7 fruit fly cellular contexts compared by ENCODE assay signal in the genomic region with DNA sequence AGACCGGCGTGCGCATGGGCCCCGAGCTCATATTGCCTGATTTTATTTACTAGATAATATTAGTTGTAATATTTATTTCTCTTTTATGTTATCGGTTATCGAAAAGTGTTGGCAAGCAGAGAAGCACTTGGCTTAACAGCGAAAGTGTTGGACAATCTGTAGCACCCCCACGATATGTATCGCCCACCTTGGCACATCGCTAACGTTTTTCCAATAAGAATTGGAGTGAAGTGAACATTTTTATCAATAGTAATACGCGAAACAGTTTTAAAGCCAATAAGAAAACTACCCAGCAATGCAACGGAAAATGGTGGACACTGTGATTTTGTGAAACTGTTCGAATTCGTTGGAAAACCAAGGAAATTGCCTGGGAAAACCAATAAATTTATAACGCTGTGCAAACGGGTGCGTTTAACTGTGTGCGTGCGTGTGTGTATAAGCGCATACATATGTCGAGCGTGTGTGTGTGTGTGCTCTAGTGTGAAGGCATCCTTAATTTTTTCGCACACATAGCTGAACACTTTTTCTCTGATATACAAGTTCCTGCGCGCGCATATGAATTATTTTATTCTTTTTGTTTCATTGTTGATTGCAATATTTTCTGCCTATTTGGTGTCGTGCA.
TF ChIP-seq lines count a peak whose summit lies in the region.

A gene (minus strand): TSS at position 112 of the 622 bp plus-strand sequence.
A gene (plus strand): TSS at position 197 of the 622 bp plus-strand sequence.

- TF ChIP-seq CTCF in whole organism, embryonic (GFP tag; optimal IDR thresholded peaks at IDR 0.05; lab: Kevin White, UChicago): no peak

TF ChIP-seq in Kc167, 6 proteins besides CTCF, POLR2A, EP300 and RAD21:
- TF ChIP-seq insv (optimal IDR thresholded peaks at IDR 0.05; lab: Kevin White, UChicago): peak; percentile 69
- TF ChIP-seq psq (optimal IDR thresholded peaks at IDR 0.05; lab: Kevin White, UChicago): no peak

TF ChIP-seq in whole organism, 6 proteins besides CTCF, POLR2A, EP300 and RAD21:
- TF ChIP-seq CG8478 (optimal IDR thresholded peaks at IDR 0.05; lab: Kevin White, UChicago) (peak; percentile 46), Dll (optimal IDR thresholded peaks at IDR 0.05; lab: Kevin White, UChicago) (no peak), EcR (GFP tag; optimal IDR thresholded peaks at IDR 0.05; lab: Kevin White, UChicago) (no peak), psq (optimal IDR thresholded peaks at IDR 0.05; lab: Kevin White, UChicago) (no peak), usp (GFP tag; optimal IDR thresholded peaks at IDR 0.05; lab: Kevin White, UChicago) (no peak), pan (optimal IDR thresholded peaks at IDR 0.05; lab: Kevin White, UChicago) (no peak)

TF ChIP-seq in whole organism, adult, 20 proteins besides CTCF, POLR2A, EP300 and RAD21 (continues in another document):
- TF ChIP-seq CG11617 (GFP tag; optimal IDR thresholded peaks at IDR 0.05; lab: Kevin White, UChicago) (peak; percentile 10), CG1620 (GFP tag; optimal IDR thresholded peaks at IDR 0.05; lab: Kevin White, UChicago) (peak; percentile 90), cic (GFP tag; optimal IDR thresholded peaks at IDR 0.05; lab: Kevin White, UChicago) (peak; percentile 35), CG7045 (GFP tag; optimal IDR thresholded peaks at IDR 0.05; lab: Kevin White, UChicago) (peak; percentile 47), bab1 (GFP tag; optimal IDR thresholded peaks at IDR 0.05; lab: Kevin White, UChicago) (peak; percentile 66), pad (GFP tag; optimal IDR thresholded peaks at IDR 0.05; lab: Kevin White, UChicago) (peak; percentile 80), tj (GFP tag; optimal IDR thresholded peaks at IDR 0.05; lab: Kevin White, UChicago) (no peak), Hr96 (GFP tag; optimal IDR thresholded peaks at IDR 0.05; lab: Kevin White, UChicago) (peak; percentile 67), CG12768 (GFP tag; optimal IDR thresholded peaks at IDR 0.05; lab: Kevin White, UChicago) (peak; percentile 79), CG33017 (tag; optimal IDR thresholded peaks at IDR 0.05; lab: Kevin White, UChicago) (peak; percentile 37), CG5204 (GFP tag; optimal IDR thresholded peaks at IDR 0.05; lab: Kevin White, UChicago) (peak; percentile 70), kay (GFP tag; lab: Kevin White, UChicago; ENCODE audit: borderline replicate concordance) (no peak), toe (GFP tag; optimal IDR thresholded peaks at IDR 0.05; lab: Kevin White, UChicago) (peak; percentile 65), CG7101 (tag; optimal IDR thresholded peaks at IDR 0.05; lab: Kevin White, UChicago) (peak; percentile 82), ovo (GFP tag; optimal IDR thresholded peaks at IDR 0.05; lab: Kevin White, UChicago) (peak; percentile 63)

TF ChIP-seq in whole organism, embryonic, 481 proteins besides CTCF, POLR2A, EP300 and RAD21 (continues in another document):
- TF ChIP-seq CG8359 (GFP tag; optimal IDR thresholded peaks at IDR 0.05; lab: Kevin White, UChicago; ENCODE audit: borderline replicate concordance) (no peak), dmrt11E (tag; optimal IDR thresholded peaks at IDR 0.05; lab: Kevin White, UChicago) (peak; percentile 17), Fer1 (GFP tag; optimal IDR thresholded peaks at IDR 0.05; lab: Kevin White, UChicago) (peak; percentile 63), Dbx (GFP tag; IDR thresholded peaks at IDR 0.05; lab: Robert Waterston, UW) (peak; percentile 84), CG7987 (GFP tag; optimal IDR thresholded peaks at IDR 0.05; lab: Kevin White, UChicago) (peak; percentile 75), CG3995 (GFP tag; optimal IDR thresholded peaks at IDR 0.05; lab: Kevin White, UChicago) (peak; percentile 47), CG14860 (GFP tag; IDR thresholded peaks at IDR 0.05; lab: Robert Waterston, UW; ENCODE audit: partially characterized antibody) (peak; percentile 83), CG6765 (GFP tag; optimal IDR thresholded peaks at IDR 0.05; lab: Kevin White, UChicago) (no peak), CG11085 (GFP tag; IDR thresholded peaks at IDR 0.05; lab: Robert Waterston, UW) (peak; percentile 55), Deaf1 (tag; optimal IDR thresholded peaks at IDR 0.05; lab: Kevin White, UChicago) (no peak), kay (GFP tag; optimal IDR thresholded peaks at IDR 0.05; lab: Kevin White, UChicago) (peak; percentile 17), Gsc (GFP tag; IDR thresholded peaks at IDR 0.05; lab: Robert Waterston, UW) (no peak), sob (GFP tag; IDR thresholded peaks at IDR 0.05; lab: Robert Waterston, UW) (peak; percentile 90), usp (GFP tag; optimal IDR thresholded peaks at IDR 0.05; lab: Kevin White, UChicago) (no peak), Xrp1 (GFP tag; IDR thresholded peaks at IDR 0.05; lab: Robert Waterston, UW) (peak; percentile 70)

TF ChIP-seq in whole organism, prepupa, 60 proteins besides CTCF, POLR2A, EP300 and RAD21 (continues in another document):
- TF ChIP-seq CG15336 (GFP tag; IDR thresholded peaks at IDR 0.05; lab: Robert Waterston, UW): no peak
- peak; percentile 2 for TF ChIP-seq CG8632 (GFP tag; optimal IDR thresholded peaks at IDR 0.05; lab: Kevin White, UChicago)
- no peak for TF ChIP-seq CG8119 (GFP tag; IDR thresholded peaks at IDR 0.05; lab: Robert Waterston, UW)
- TF ChIP-seq Eip78C (GFP tag; lab: Kevin White, UChicago): peak; percentile 74
- peak in 1 of 2 experiments; percentile 17 for TF ChIP-seq salr (GFP tag; optimal IDR thresholded peaks at IDR 0.05; lab: Kevin White, UChicago)
- no peak for TF ChIP-seq net (GFP tag; optimal IDR thresholded peaks at IDR 0.05; lab: Kevin White, UChicago)
- TF ChIP-seq dac (GFP tag; optimal IDR thresholded peaks at IDR 0.05; lab: Kevin White, UChicago): peak; percentile 36
- TF ChIP-seq eg (GFP tag; IDR thresholded peaks at IDR 0.05; lab: Robert Waterston, UW): peak; percentile 50; the same call in 2 of the 3 replicates
- no peak for TF ChIP-seq Smox (GFP tag; optimal IDR thresholded peaks at IDR 0.05; lab: Kevin White, UChicago)
- TF ChIP-seq lz (GFP tag; optimal IDR thresholded peaks at IDR 0.05; lab: Kevin White, UChicago): peak; percentile 52
- no peak for TF ChIP-seq svp (GFP tag; lab: Kevin White, UChicago)
- TF ChIP-seq Hr4 (GFP tag; optimal IDR thresholded peaks at IDR 0.05; lab: Kevin White, UChicago): peak; percentile 34
- TF ChIP-seq spab (GFP tag; optimal IDR thresholded peaks at IDR 0.05; lab: Kevin White, UChicago): no peak
- no peak for TF ChIP-seq CG4318 (GFP tag; optimal IDR thresholded peaks at IDR 0.05; lab: Kevin White, UChicago)
- TF ChIP-seq CG6276 (GFP tag; optimal IDR thresholded peaks at IDR 0.05; lab: Kevin White, UChicago): no peak
- no peak for TF ChIP-seq CG1621 (tag; optimal IDR thresholded peaks at IDR 0.05; lab: Kevin White, UChicago)
- peak; percentile 0 for TF ChIP-seq Sox15 (GFP tag; optimal IDR thresholded peaks at IDR 0.05; lab: Kevin White, UChicago)

TF ChIP-seq in whole organism, pupa, 21 proteins besides CTCF, POLR2A, EP300 and RAD21:
- TF ChIP-seq Ets98B (GFP tag; IDR thresholded peaks at IDR 0.05; lab: Robert Waterston, UW): peak; percentile 46
- no peak for TF ChIP-seq CG9948 (tag; optimal IDR thresholded peaks at IDR 0.05; lab: Kevin White, UChicago)
- TF ChIP-seq Pif1B (GFP tag; optimal IDR thresholded peaks at IDR 0.05; lab: Kevin White, UChicago): no peak
- TF ChIP-seq CG32121 (GFP tag; IDR thresholded peaks at IDR 0.05; lab: Robert Waterston, UW): peak; percentile 49; the same call in 1 of the 2 replicates
- TF ChIP-seq CG4496 (GFP tag; IDR thresholded peaks at IDR 0.05; lab: Robert Waterston, UW): peak; percentile 40; the same call in 2 of the 3 replicates
- TF ChIP-seq CG8159 (tag; optimal IDR thresholded peaks at IDR 0.05; lab: Kevin White, UChicago): peak; percentile 46
- no peak for TF ChIP-seq fd96Ca (GFP tag; IDR thresholded peaks at IDR 0.05; lab: Robert Waterston, UW)
- TF ChIP-seq CG15710 (tag; optimal IDR thresholded peaks at IDR 0.05; lab: Kevin White, UChicago): peak; percentile 30
- TF ChIP-seq CG14655 (GFP tag; optimal IDR thresholded peaks at IDR 0.05; lab: Kevin White, UChicago): peak; percentile 4
- TF ChIP-seq Snoo (tag; optimal IDR thresholded peaks at IDR 0.05; lab: Kevin White, UChicago): peak; percentile 43
- no peak for TF ChIP-seq rn (GFP tag; IDR thresholded peaks at IDR 0.05; lab: Robert Waterston, UW)
- no peak for TF ChIP-seq CG13204 (GFP tag; optimal IDR thresholded peaks at IDR 0.05; lab: Kevin White, UChicago)
- peak; percentile 38 for TF ChIP-seq EcR (GFP tag; optimal IDR thresholded peaks at IDR 0.05; lab: Kevin White, UChicago)
- no peak for TF ChIP-seq CG12605 (GFP tag; IDR thresholded peaks at IDR 0.05; lab: Robert Waterston, UW)

TF ChIP-seq in whole organism, wandering third instar larva, 38 proteins besides CTCF, POLR2A, EP300 and RAD21 (continues in another document):
- TF ChIP-seq Hr78 (GFP tag; optimal IDR thresholded peaks at IDR 0.05; lab: Kevin White, UChicago): no peak
- no peak for TF ChIP-seq usp (GFP tag; optimal IDR thresholded peaks at IDR 0.05; lab: Kevin White, UChicago)
- no peak for TF ChIP-seq pan (optimal IDR thresholded peaks at IDR 0.05; lab: Kevin White, UChicago)
- TF ChIP-seq h (GFP tag; optimal IDR thresholded peaks at IDR 0.05; lab: Kevin White, UChicago): peak; percentile 85
- TF ChIP-seq woc (GFP tag; optimal IDR thresholded peaks at IDR 0.05; lab: Kevin White, UChicago): peak; percentile 18
- TF ChIP-seq rgr (GFP tag; optimal IDR thresholded peaks at IDR 0.05; lab: Kevin White, UChicago): peak; percentile 76
- peak; percentile 62 for TF ChIP-seq CG32264 (GFP tag; optimal IDR thresholded peaks at IDR 0.05; lab: Kevin White, UChicago)
- peak; percentile 22 for TF ChIP-seq Myc (optimal IDR thresholded peaks at IDR 0.05; lab: Kevin White, UChicago)
- peak; percentile 18 for TF ChIP-seq psq (GFP tag; optimal IDR thresholded peaks at IDR 0.05; lab: Kevin White, UChicago)
- peak; percentile 18 for TF ChIP-seq dsf (GFP tag; optimal IDR thresholded peaks at IDR 0.05; lab: Kevin White, UChicago; ENCODE audit: borderline replicate concordance)
- TF ChIP-seq Hnf4 (GFP tag; optimal IDR thresholded peaks at IDR 0.05; lab: Kevin White, UChicago): peak; percentile 87
- TF ChIP-seq Sp1 (GFP tag; optimal IDR thresholded peaks at IDR 0.05; lab: Kevin White, UChicago): peak; percentile 58
- peak; percentile 52 for TF ChIP-seq dmrt93B (GFP tag; optimal IDR thresholded peaks at IDR 0.05; lab: Kevin White, UChicago)
- TF ChIP-seq N (GFP tag; optimal IDR thresholded peaks at IDR 0.05; lab: Kevin White, UChicago): peak; percentile 73
- TF ChIP-seq brk (GFP tag; optimal IDR thresholded peaks at IDR 0.05; lab: Kevin White, UChicago): no peak
- no peak for TF ChIP-seq lola (GFP tag; optimal IDR thresholded peaks at IDR 0.05; lab: Kevin White, UChicago)
- TF ChIP-seq dl (GFP tag; optimal IDR thresholded peaks at IDR 0.05; lab: Kevin White, UChicago; ENCODE audit: insufficient read depth in 1 of 2, partially characterized antibody in 2 of 2): no peak
- peak; percentile 91 for TF ChIP-seq Hr83 (GFP tag; optimal IDR thresholded peaks at IDR 0.05; lab: Kevin White, UChicago; ENCODE audit: poor library complexity, severe bottlenecking)
- no peak for TF ChIP-seq Dif (GFP tag; optimal IDR thresholded peaks at IDR 0.05; lab: Kevin White, UChicago; ENCODE audit: partially characterized antibody)
- peak; percentile 76 for TF ChIP-seq sage (GFP tag; optimal IDR thresholded peaks at IDR 0.05; lab: Kevin White, UChicago)
